Worm (Caenorhabditis elegans): ENCODE measurements around the gene fbxa-115.

DNA sequence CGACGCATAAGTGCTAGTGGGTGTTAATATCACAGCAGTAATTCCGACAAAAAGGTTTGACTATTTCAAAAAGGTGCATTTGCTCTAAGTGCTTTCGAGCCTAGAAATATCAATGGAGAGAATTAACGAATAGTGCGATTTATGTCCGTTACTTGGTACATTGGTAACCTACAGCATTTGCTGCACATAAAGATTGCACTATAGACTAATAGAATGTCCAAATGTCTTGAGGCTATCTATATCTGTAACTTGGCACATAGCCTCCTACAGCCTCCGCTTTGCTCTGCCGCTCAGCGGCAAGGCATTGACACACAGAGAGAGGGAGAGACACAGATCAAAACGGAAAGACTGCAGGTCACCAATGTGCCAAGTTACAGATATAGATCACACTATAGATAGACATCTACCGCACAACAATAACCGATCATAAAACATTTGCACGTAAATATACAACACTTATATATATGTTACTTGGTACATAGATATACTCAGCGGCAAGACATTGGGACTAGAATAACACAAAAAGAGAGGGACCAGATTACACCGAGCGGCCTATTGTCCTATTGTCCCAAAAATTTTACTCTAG lies 3.6 kb upstream of the fbxa-115 start, which contains the start of the genes srh-217 and Y113G7B.28:
- no peak for TF ChIP-seq tab-1 (GFP tag; IDR thresholded peaks at IDR 0.05)
- TF ChIP-seq ztf-23 (GFP tag; IDR thresholded peaks at IDR 0.05) = no peak
- TF ChIP-seq cog-1 (tag; optimal IDR thresholded peaks at IDR 0.05) = no peak
- TF ChIP-seq flt-1 (GFP tag; IDR thresholded peaks at IDR 0.05) = no peak
- no peak for TF ChIP-seq med-1 (GFP tag; optimal IDR thresholded peaks at IDR 0.05; ENCODE audit: insufficient read depth)
- no peak for TF ChIP-seq ztf-29 (GFP tag; IDR thresholded peaks at IDR 0.05)
- TF ChIP-seq klf-2 (GFP tag; conservative IDR thresholded peaks at IDR 0.05) = no peak

Measured in whole organism, midembryonic.